Worm (Caenorhabditis elegans) whole organism, mixed stage, embryonic: ENCODE measurements around the gene sto-2.

ENCODE experiments used
- M03D4.4 ChIP-seq: sonication (generic microtip); optimal IDR thresholded peaks from 2 replicates; lab custom pipeline; 2017; ENCODE audit warnings: mild to moderate bottlenecking, missing genetic modification characterization, missing compliant biosample characterization
- lin-32 ChIP-seq: fragments of 200-800 bp; sonication (Bioruptor generic); optimal IDR thresholded peaks from 2 replicates; lab custom pipeline; 2018; ENCODE audit warnings: mild to moderate bottlenecking, missing genetic modification characterization, missing compliant biosample characterization
- mab-5 ChIP-seq: fragments of 150-350 bp; optimal IDR thresholded peaks from 2 replicates; lab custom pipeline; 2014; ENCODE audit warnings: missing biosample characterization, missing genetic modification characterization
- nhr-237 ChIP-seq: fragments of 150-350 bp; optimal IDR thresholded peaks from 2 replicates; lab custom pipeline; 2014; ENCODE audit warnings: missing biosample characterization, missing genetic modification characterization
- nhr-76 ChIP-seq: sonication (generic microtip); optimal IDR thresholded peaks from 2 replicates; lab custom pipeline; 2017; ENCODE audit warnings: missing biosample characterization, missing genetic modification characterization
- snpc-4 ChIP-seq: fragments of 150-350 bp; optimal IDR thresholded peaks from 2 replicates; lab custom pipeline; 2014; ENCODE audit warnings: missing biosample characterization, missing genetic modification characterization
- sptf-1 ChIP-seq: sonication (generic microtip); optimal IDR thresholded peaks from 2 replicates; lab custom pipeline; 2017; ENCODE audit warnings: mild to moderate bottlenecking, missing genetic modification characterization, moderate library complexity, missing compliant biosample characterization
- unc-62 ChIP-seq: fragments of 150-350 bp; optimal IDR thresholded peaks from 2 replicates; lab custom pipeline; 2014; ENCODE audit warnings: missing biosample characterization, missing genetic modification reagents, missing genetic modification characterization
- ztf-11 ChIP-seq: fragments of 150-350 bp; optimal IDR thresholded peaks from 2 replicates; lab custom pipeline; 2014; ENCODE audit warnings: missing biosample characterization, missing genetic modification characterization

DNA sequence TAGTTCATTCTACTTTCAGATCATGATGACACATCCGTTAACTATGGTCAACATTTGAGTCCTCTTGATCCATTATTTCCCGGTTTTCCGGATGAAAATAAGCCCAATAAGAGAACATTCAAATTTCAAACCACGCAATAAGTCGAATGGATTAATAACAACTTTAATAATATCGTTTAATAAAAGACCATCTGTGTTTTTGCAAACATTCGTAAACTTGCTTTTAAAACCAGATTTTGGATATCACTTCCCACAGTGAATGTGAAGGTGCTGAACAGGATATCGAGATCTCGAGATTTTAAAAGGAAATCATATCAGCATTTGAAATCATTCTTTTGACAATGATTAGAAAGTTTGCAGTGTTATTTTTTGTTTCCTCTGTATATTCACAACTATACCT, 18.8 kb upstream of the sto-2 start, which contains the start of gene C26B9.7:
- TF ChIP-seq nhr-237 (tag; lab: Kevin White, UChicago) (no peak), sptf-1 (tag; lab: Kevin White, UChicago) (no peak), unc-62 (no peak), snpc-4 (tag; lab: Kevin White, UChicago) (no peak), ztf-11 (no peak), mab-5 (tag; lab: Kevin White, UChicago) (no peak), lin-32 (GFP tag; lab: Kevin White, UChicago) (no peak), M03D4.4 (tag; lab: Kevin White, UChicago) (no peak), nhr-76 (tag; lab: Kevin White, UChicago) (no peak)
